Fruit fly (Drosophila melanogaster): Measurements from ENCODE around the gene lectin-33A.

lectin-33A gene

dm6 chr2L:11003925-11004673 lies 2.2 kb downstream of the lectin-33A start, which contains the start of gene RpL9:
RpL9 (minus strand) TSS chr2L:11004189.
- no peak for TF ChIP-seq CG11294 (GFP tag; IDR thresholded peaks at IDR 0.05)
- TF ChIP-seq cyc (GFP tag; optimal IDR thresholded peaks at IDR 0.05), result peak; percentile 44
- TF ChIP-seq CG31627 (GFP tag; optimal IDR thresholded peaks at IDR 0.05), result peak; percentile 34
- peak; percentile 95 for TF ChIP-seq CG6854 (GFP tag; optimal IDR thresholded peaks at IDR 0.05)
- TF ChIP-seq salr (GFP tag; optimal IDR thresholded peaks at IDR 0.05), result no peak
- peak; percentile 72 for TF ChIP-seq esn (GFP tag; optimal IDR thresholded peaks at IDR 0.05)
- peak; percentile 71 for TF ChIP-seq topi (GFP tag; optimal IDR thresholded peaks at IDR 0.05)
- TF ChIP-seq CG8319 (GFP tag; optimal IDR thresholded peaks at IDR 0.05), result peak; percentile 44
- peak; percentile 34 for TF ChIP-seq Blimp-1 (GFP tag; optimal IDR thresholded peaks at IDR 0.05)
- peak; percentile 35 for TF ChIP-seq CG3032 (tag; optimal IDR thresholded peaks at IDR 0.05)
- peak; percentile 92 for TF ChIP-seq Eip78C (GFP tag)
- TF ChIP-seq fd59A (GFP tag; optimal IDR thresholded peaks at IDR 0.05), result peak; percentile 39
- no peak for TF ChIP-seq pdm3 (GFP tag; optimal IDR thresholded peaks at IDR 0.05)
- TF ChIP-seq lz (GFP tag; optimal IDR thresholded peaks at IDR 0.05), result peak; percentile 71
- peak; percentile 60 for TF ChIP-seq OdsH (GFP tag; optimal IDR thresholded peaks at IDR 0.05)
- no peak for TF ChIP-seq CG6808 (GFP tag; optimal IDR thresholded peaks at IDR 0.05)
- TF ChIP-seq CG11762 (GFP tag; optimal IDR thresholded peaks at IDR 0.05; ENCODE audit: insufficient read depth), result peak; percentile 29
- peak; percentile 77 for TF ChIP-seq Met (GFP tag; optimal IDR thresholded peaks at IDR 0.05)
- no peak for TF ChIP-seq CG15336 (GFP tag; IDR thresholded peaks at IDR 0.05)
- peak; percentile 54 for TF ChIP-seq CG6792 (GFP tag; optimal IDR thresholded peaks at IDR 0.05)
- no peak for TF ChIP-seq fkh (GFP tag; optimal IDR thresholded peaks at IDR 0.05)
- peak; percentile 17 for TF ChIP-seq fd85E (GFP tag; optimal IDR thresholded peaks at IDR 0.05)
- peak; percentile 71 for TF ChIP-seq CG8632 (GFP tag; optimal IDR thresholded peaks at IDR 0.05)
- TF ChIP-seq spab (GFP tag; optimal IDR thresholded peaks at IDR 0.05), result no peak
- no peak for TF ChIP-seq eg (GFP tag; IDR thresholded peaks at IDR 0.05)
- TF ChIP-seq Sox102F (GFP tag; optimal IDR thresholded peaks at IDR 0.05), result peak; percentile 75
- peak; percentile 63 for TF ChIP-seq CG7368 (GFP tag; optimal IDR thresholded peaks at IDR 0.05)
- TF ChIP-seq acj6 (GFP tag; optimal IDR thresholded peaks at IDR 0.05), result peak; percentile 59

- TF ChIP-seq CG8319 (GFP tag; optimal IDR thresholded peaks at IDR 0.05), result no peak
- TF ChIP-seq CG6854 (GFP tag; optimal IDR thresholded peaks at IDR 0.05), result peak; percentile 23
- no peak for TF ChIP-seq acj6 (GFP tag; optimal IDR thresholded peaks at IDR 0.05)
- TF ChIP-seq Gug (GFP tag; IDR thresholded peaks at IDR 0.05), result no peak
Observed at dm6 chr2L:11004674-11005045, 2.8 kb downstream of the lectin-33A start, which contains the start of gene Nup154. Nup154 (plus strand) TSS chr2L:11004820.

dm6 chr2L:11010999-11011398 lies 9.1 kb downstream of the lectin-33A start, which contains the start of the genes Art8 and dUTPase:
Art8 (minus strand) TSS chr2L:11011086.
dUTPase (plus strand) TSS chr2L:11011312.
- TF ChIP-seq CG11294 (GFP tag; IDR thresholded peaks at IDR 0.05) (no peak; the same call in 1 of the 2 replicates), ss (GFP tag; optimal IDR thresholded peaks at IDR 0.05) (no peak), Met (GFP tag; optimal IDR thresholded peaks at IDR 0.05) (peak; percentile 66), CG3919 (GFP tag; optimal IDR thresholded peaks at IDR 0.05) (peak; percentile 62), CG16779 (tag; optimal IDR thresholded peaks at IDR 0.05) (no peak), CG32006 (GFP tag; optimal IDR thresholded peaks at IDR 0.05) (no peak), CG8632 (GFP tag; optimal IDR thresholded peaks at IDR 0.05) (no peak), Eip78C (GFP tag) (peak; percentile 85), Gug (GFP tag; IDR thresholded peaks at IDR 0.05) (no peak), CG8119 (GFP tag; IDR thresholded peaks at IDR 0.05) (0 out of 3 replicates have a peak, but pooled peaks have one; percentile 29), esn (GFP tag; optimal IDR thresholded peaks at IDR 0.05) (peak; percentile 73), OdsH (GFP tag; optimal IDR thresholded peaks at IDR 0.05) (peak; percentile 65), CG6792 (GFP tag; optimal IDR thresholded peaks at IDR 0.05) (peak; percentile 51), CG15336 (GFP tag; IDR thresholded peaks at IDR 0.05) (0 out of 2 replicates have a peak, but pooled peaks have one; percentile 32), Sox102F (GFP tag; optimal IDR thresholded peaks at IDR 0.05) (no peak), CG6808 (GFP tag; optimal IDR thresholded peaks at IDR 0.05) (no peak), salr (GFP tag; optimal IDR thresholded peaks at IDR 0.05) (no peak), fd85E (GFP tag; optimal IDR thresholded peaks at IDR 0.05) (no peak), CG7368 (GFP tag; optimal IDR thresholded peaks at IDR 0.05) (no peak), CG6276 (GFP tag; optimal IDR thresholded peaks at IDR 0.05) (no peak), topi (GFP tag; optimal IDR thresholded peaks at IDR 0.05) (peak; percentile 46), Ets96B (tag; optimal IDR thresholded peaks at IDR 0.05) (peak; percentile 56), cyc (GFP tag; optimal IDR thresholded peaks at IDR 0.05) (peak; percentile 60), Sox14 (GFP tag; optimal IDR thresholded peaks at IDR 0.05) (peak; percentile 31), CG6163 (GFP tag; IDR thresholded peaks at IDR 0.05) (0 out of 3 replicates have a peak, but pooled peaks have one; percentile 19), Hr39 (GFP tag; optimal IDR thresholded peaks at IDR 0.05) (no peak), Blimp-1 (GFP tag; optimal IDR thresholded peaks at IDR 0.05) (no peak), spab (GFP tag; optimal IDR thresholded peaks at IDR 0.05) (no peak), Hr4 (GFP tag; optimal IDR thresholded peaks at IDR 0.05) (no peak), CG3032 (tag; optimal IDR thresholded peaks at IDR 0.05) (peak; percentile 63), lz (GFP tag; optimal IDR thresholded peaks at IDR 0.05) (peak; percentile 58), Lpt (GFP tag; optimal IDR thresholded peaks at IDR 0.05) (peak; percentile 12), Hr38 (GFP tag; optimal IDR thresholded peaks at IDR 0.05) (no peak), CG10669 (GFP tag; optimal IDR thresholded peaks at IDR 0.05) (peak; percentile 38)
